Fruit fly (Drosophila melanogaster) whole organism, embryonic: Measurements from ENCODE around the gene ZnT35C.

ENCODE experiments used
- Abd-B ChIP-seq: fragments of 200-800 bp; sonication (Bioruptor generic); optimal IDR thresholded peaks from 2 replicates; lab custom pipeline; 2018; ENCODE audit warnings: missing biosample characterization, mild to moderate bottlenecking, missing genetic modification characterization, moderate library complexity
- Antp ChIP-seq: fragments of 200-800 bp; sonication (Bioruptor generic); optimal IDR thresholded peaks from 3 replicates; lab custom pipeline; 2016; ENCODE audit warnings: missing biosample characterization, missing genetic modification characterization
- CG10267 ChIP-seq: fragments of 200-800 bp; sonication (Bioruptor generic); optimal IDR thresholded peaks from 2 replicates; lab custom pipeline; 2018; ENCODE audit warnings: missing biosample characterization, mild to moderate bottlenecking, missing genetic modification characterization, moderate library complexity
- CG10321 ChIP-seq: fragments of 200-800 bp; sonication (Bioruptor generic); IDR thresholded peaks from 2 replicates; pipeline ENCODE4 v1.3.6; 2022; ENCODE audit warnings: missing biosample characterization, missing genetic modification characterization
- CG10979 ChIP-seq: fragments of 200-800 bp; sonication (Bioruptor generic); optimal IDR thresholded peaks from 2 replicates; lab custom pipeline; 2018; ENCODE audit warnings: missing biosample characterization, mild to moderate bottlenecking, missing genetic modification characterization, moderate library complexity
- CG11456 ChIP-seq: fragments of 200-800 bp; sonication (Bioruptor generic); IDR thresholded peaks from 3 replicates; pipeline ENCODE4 v1.3.6; 2022; ENCODE audit warnings: missing biosample characterization, missing genetic modification characterization
- CG11504 ChIP-seq: fragments of 200-800 bp; sonication (Bioruptor generic); optimal IDR thresholded peaks from 3 replicates; lab custom pipeline; 2019; ENCODE audit warnings: missing biosample characterization, mild to moderate bottlenecking, missing genetic modification characterization, moderate library complexity
- CG11560 ChIP-seq: fragments of 200-800 bp; sonication (Bioruptor generic); IDR thresholded peaks from 3 replicates; pipeline ENCODE4 v1.3.6; 2022; ENCODE audit warnings: missing biosample characterization, missing genetic modification characterization
- CG11723 ChIP-seq: fragments of 200-800 bp; sonication (Bioruptor generic); optimal IDR thresholded peaks from 2 replicates; lab custom pipeline; 2017; ENCODE audit warnings: missing biosample characterization, mild to moderate bottlenecking, missing genetic modification characterization
- CG12942 ChIP-seq: fragments of 200-800 bp; sonication (Bioruptor generic); optimal IDR thresholded peaks from 3 replicates; lab custom pipeline; 2016; ENCODE audit warnings: missing biosample characterization, missing genetic modification characterization
- CG14710 ChIP-seq: fragments of 200-800 bp; sonication (Bioruptor generic); optimal IDR thresholded peaks from 3 replicates; lab custom pipeline; 2019; ENCODE audit warnings: missing biosample characterization, mild to moderate bottlenecking, missing genetic modification characterization, moderate library complexity
- CG15269 ChIP-seq: fragments of 200-800 bp; sonication (Bioruptor generic); optimal IDR thresholded peaks from 2 replicates; lab custom pipeline; 2018; ENCODE audit warnings: missing biosample characterization, mild to moderate bottlenecking, missing genetic modification characterization, moderate library complexity
- CG15479 ChIP-seq: fragments of 200-800 bp; sonication (Bioruptor generic); optimal IDR thresholded peaks from 3 replicates; lab custom pipeline; 2019; ENCODE audit warnings: missing biosample characterization, mild to moderate bottlenecking, missing genetic modification characterization, moderate library complexity
- CG17802 ChIP-seq: fragments of 200-800 bp; sonication (Bioruptor generic); optimal IDR thresholded peaks from 2 replicates; lab custom pipeline; 2018; ENCODE audit warnings: missing biosample characterization, mild to moderate bottlenecking, missing genetic modification characterization, moderate library complexity
- CG2199 ChIP-seq: fragments of 200-800 bp; sonication (Bioruptor generic); IDR thresholded peaks from 3 replicates; pipeline ENCODE4 v1.3.6; 2022; ENCODE audit warnings: missing biosample characterization, missing genetic modification characterization
- CG2875 ChIP-seq: fragments of 200-800 bp; sonication (Bioruptor generic); optimal IDR thresholded peaks from 2 replicates; lab custom pipeline; 2017; ENCODE audit warnings: missing biosample characterization, mild to moderate bottlenecking, missing genetic modification characterization, missing genetic modification reagents
- CG31224 ChIP-seq: fragments of 200-800 bp; sonication (Bioruptor generic); IDR thresholded peaks from 2 replicates; pipeline ENCODE4 v1.3.6; 2022; ENCODE audit warnings: missing biosample characterization, missing genetic modification characterization
- CG34422 ChIP-seq: fragments of 200-800 bp; sonication (Bioruptor generic); IDR thresholded peaks from 3 replicates; pipeline ENCODE4 v1.3.6; 2022; ENCODE audit warnings: missing biosample characterization, missing genetic modification characterization
- CG6254 ChIP-seq: fragments of 200-800 bp; sonication (Bioruptor generic); optimal IDR thresholded peaks from 3 replicates; lab custom pipeline; 2017; ENCODE audit warnings: mild to moderate bottlenecking, missing biosample characterization, missing genetic modification reagents, missing genetic modification characterization
- CG6683 ChIP-seq: fragments of 200-800 bp; sonication (Bioruptor generic); optimal IDR thresholded peaks from 2 replicates; lab custom pipeline; 2017; ENCODE audit warnings: missing biosample characterization, mild to moderate bottlenecking, missing genetic modification characterization, missing genetic modification reagents
- CG7372 ChIP-seq: fragments of 200-800 bp; sonication (Bioruptor generic); IDR thresholded peaks from 2 replicates; pipeline ENCODE4 v1.3.6; 2022; ENCODE audit warnings: missing biosample characterization, missing genetic modification characterization
- CG8290 ChIP-seq, 3 experiments: fragments of 200-800 bp; sonication (Bioruptor generic); optimal IDR thresholded peaks; 2 replicates each; lab custom pipeline; 2016 to 2019; ENCODE audit warnings: missing biosample characterization in 3 of 3, missing genetic modification characterization in 3 of 3, mild to moderate bottlenecking in 2 of 3, moderate library complexity in 1 of 3
- CG9609 ChIP-seq: fragments of 200-800 bp; sonication (Bioruptor generic); optimal IDR thresholded peaks from 3 replicates; lab custom pipeline; 2016; ENCODE audit warnings: missing biosample characterization, missing genetic modification characterization
- Dp ChIP-seq: fragments of 200-800 bp; sonication (Bioruptor generic); optimal IDR thresholded peaks from 2 replicates; lab custom pipeline; 2018; ENCODE audit warnings: missing biosample characterization, mild to moderate bottlenecking, missing genetic modification characterization, moderate library complexity
- E2f2 ChIP-seq: fragments of 200-800 bp; sonication (Bioruptor generic); IDR thresholded peaks from 2 replicates; pipeline ENCODE4 v1.3.6; 2022; ENCODE audit warnings: missing biosample characterization, missing genetic modification characterization
- Ets65A ChIP-seq: fragments of 200-800 bp; sonication (Bioruptor generic); peaks from one replicate; lab custom pipeline; 2016; ENCODE audit warnings: missing biosample characterization, missing genetic modification characterization
- Fer1 ChIP-seq: fragments of 200-800 bp; sonication (Bioruptor generic); optimal IDR thresholded peaks from 2 replicates; lab custom pipeline; 2017; ENCODE audit warnings: missing biosample characterization, mild to moderate bottlenecking, missing genetic modification characterization
- H15 ChIP-seq: fragments of 200-800 bp; sonication (Bioruptor generic); IDR thresholded peaks from 3 replicates; pipeline ENCODE4 v1.3.6; 2022; ENCODE audit warnings: missing biosample characterization, missing genetic modification characterization
- HmgD ChIP-seq: fragments of 200-800 bp; sonication (Bioruptor generic); optimal IDR thresholded peaks from 3 replicates; lab custom pipeline; 2016; ENCODE audit warnings: missing biosample characterization, missing genetic modification characterization
- Hsf ChIP-seq: fragments of 200-800 bp; sonication (Bioruptor generic); optimal IDR thresholded peaks from 3 replicates; lab custom pipeline; 2016; ENCODE audit warnings: missing biosample characterization, missing genetic modification characterization
- MBD-R2 ChIP-seq: fragments of 200-800 bp; sonication (Bioruptor generic); IDR thresholded peaks from 2 replicates; pipeline ENCODE4 v1.3.6; 2022; ENCODE audit warnings: missing biosample characterization, missing genetic modification characterization
- Neu2 ChIP-seq: fragments of 200-800 bp; sonication (Bioruptor generic); optimal IDR thresholded peaks from 3 replicates; lab custom pipeline; 2016; ENCODE audit warnings: missing biosample characterization, missing genetic modification characterization, borderline replicate concordance
- Optix ChIP-seq: fragments of 200-800 bp; sonication (Bioruptor generic); IDR thresholded peaks from 3 replicates; pipeline ENCODE4 v1.3.6; 2022; ENCODE audit warnings: missing biosample characterization, missing genetic modification characterization
- Sox102F ChIP-seq: fragments of 200-800 bp; sonication (Bioruptor generic); optimal IDR thresholded peaks from 2 replicates; lab custom pipeline; 2018; ENCODE audit warnings: missing biosample characterization, mild to moderate bottlenecking, missing genetic modification characterization, moderate library complexity
- Trl ChIP-seq, 3 experiments: fragments of >200 bp in 2 of 3; fragments of 200-800 bp in 1 of 3; sonication (Bioruptor generic) in 1 of 3; optimal IDR thresholded peaks; 2 replicates in 1 of 3; 3 replicates in 2 of 3; lab custom pipeline; 2016 to 2017; ENCODE audit warnings: missing biosample characterization in 1 of 3, missing genetic modification characterization in 1 of 3
- cato ChIP-seq: fragments of 200-800 bp; sonication (Bioruptor generic); optimal IDR thresholded peaks from 2 replicates; lab custom pipeline; 2016; ENCODE audit warnings: missing biosample characterization, missing genetic modification characterization, borderline replicate concordance
- cwo ChIP-seq: fragments of 200-800 bp; sonication (Bioruptor generic); optimal IDR thresholded peaks from 3 replicates; lab custom pipeline; 2017; ENCODE audit warnings: missing biosample characterization, missing genetic modification characterization, mild to moderate bottlenecking, moderate library complexity, missing genetic modification reagents
- gce ChIP-seq: fragments of 200-800 bp; sonication (Bioruptor generic); IDR thresholded peaks from 3 replicates; pipeline ENCODE4 v1.3.6; 2022; ENCODE audit warnings: missing biosample characterization, missing genetic modification characterization
- kah ChIP-seq: fragments of 200-800 bp; sonication (Bioruptor generic); optimal IDR thresholded peaks from 2 replicates; lab custom pipeline; 2018; ENCODE audit warnings: missing biosample characterization, mild to moderate bottlenecking, missing genetic modification characterization
- kni ChIP-seq: fragments of 200-800 bp; sonication (Bioruptor generic); optimal IDR thresholded peaks from 3 replicates; lab custom pipeline; 2017; ENCODE audit warnings: mild to moderate bottlenecking, missing biosample characterization, missing genetic modification reagents, missing genetic modification characterization
- nom ChIP-seq: fragments of 200-800 bp; sonication (Bioruptor generic); optimal IDR thresholded peaks from 2 replicates; lab custom pipeline; 2017; ENCODE audit warnings: missing biosample characterization, missing genetic modification characterization, mild to moderate bottlenecking, moderate library complexity, missing genetic modification reagents
- pfk ChIP-seq: fragments of 200-800 bp; sonication (Bioruptor generic); optimal IDR thresholded peaks from 2 replicates; lab custom pipeline; 2018; ENCODE audit warnings: missing biosample characterization, mild to moderate bottlenecking, missing genetic modification characterization, moderate library complexity
- pum ChIP-seq: fragments of 200-800 bp; sonication (Bioruptor generic); optimal IDR thresholded peaks from 2 replicates; lab custom pipeline; 2016; ENCODE audit warnings: missing biosample characterization, missing genetic modification characterization
- scrt ChIP-seq: fragments of 200-800 bp; sonication (Bioruptor generic); optimal IDR thresholded peaks from 2 replicates; lab custom pipeline; 2018; ENCODE audit warnings: missing biosample characterization, mild to moderate bottlenecking, missing genetic modification characterization, moderate library complexity
- seq ChIP-seq: fragments of 200-800 bp; sonication (Bioruptor generic); IDR thresholded peaks from 2 replicates; pipeline ENCODE4 v1.3.6; 2022; ENCODE audit warnings: missing biosample characterization, missing genetic modification characterization
- ssp ChIP-seq: fragments of 200-800 bp; sonication (Bioruptor generic); IDR thresholded peaks from 2 replicates; pipeline ENCODE4 v1.3.6; 2022; ENCODE audit warnings: missing biosample characterization, missing genetic modification characterization
- tin ChIP-seq: fragments of 200-800 bp; sonication (Bioruptor generic); optimal IDR thresholded peaks from 3 replicates; lab custom pipeline; 2016; ENCODE audit warnings: missing biosample characterization, missing genetic modification characterization
- tll ChIP-seq, 2 experiments: fragments of 200-800 bp in 1 of 2; fragments of >200 bp in 1 of 2; sonication (Bioruptor generic) in 1 of 2; optimal IDR thresholded peaks; 2 replicates each; lab custom pipeline; 2017 to 2019; ENCODE audit warnings: missing biosample characterization in 2 of 2, missing genetic modification characterization in 2 of 2, mild to moderate bottlenecking in 1 of 2, moderate library complexity in 1 of 2

The ZnT35C gene

dm6 chr2L:15271757-15272589 is 24.5 kb upstream of the ZnT35C start, which contains the start of gene Cul3 (continued):
- TF ChIP-seq Fer1 (GFP tag; lab: Kevin White, UChicago) (no peak), pfk (no peak), CG2199 (GFP tag; lab: Robert Waterston, UW) (no peak; the same call in 2 of the 3 replicates), MBD-R2 (GFP tag; lab: Robert Waterston, UW) (0 out of 2 replicates have a peak, but pooled peaks have one; percentile 16), CG15269 (tag; lab: Kevin White, UChicago) (peak; percentile 23), pum (GFP tag; lab: Kevin White, UChicago) (no peak), cato (GFP tag; lab: Kevin White, UChicago) (no peak), CG12942 (GFP tag; lab: Kevin White, UChicago) (no peak), nom (no peak), HmgD (GFP tag; lab: Kevin White, UChicago) (no peak), CG34422 (GFP tag; lab: Robert Waterston, UW) (peak; percentile 35; the same call in 1 of the 3 replicates), CG2875 (GFP tag; lab: Kevin White, UChicago) (no peak), CG10267 (tag; lab: Kevin White, UChicago) (peak; percentile 87), Ets65A (GFP tag; lab: Kevin White, UChicago) (no peak), CG17802 (tag; lab: Kevin White, UChicago) (no peak), Hsf (GFP tag; lab: Kevin White, UChicago) (no peak), Sox102F (GFP tag; lab: Kevin White, UChicago) (no peak), cwo (GFP tag; lab: Kevin White, UChicago) (no peak), scrt (GFP tag; lab: Kevin White, UChicago) (no peak), CG7372 (GFP tag; lab: Robert Waterston, UW) (no peak), CG11723 (no peak), Dp (GFP tag; lab: Kevin White, UChicago) (peak; percentile 65), Antp (GFP tag; lab: Kevin White, UChicago) (no peak), E2f2 (GFP tag; lab: Robert Waterston, UW) (peak; percentile 84), CG15479 (no peak), Optix (GFP tag; lab: Robert Waterston, UW) (no peak), CG14710 (tag; lab: Kevin White, UChicago) (peak; percentile 28), CG9609 (GFP tag; lab: Kevin White, UChicago) (no peak), CG11504 (tag; lab: Kevin White, UChicago) (peak; percentile 57), H15 (GFP tag; lab: Robert Waterston, UW) (no peak), seq (no peak), kni (GFP tag; lab: Kevin White, UChicago) (no peak), kah (GFP tag; lab: Kevin White, UChicago) (no peak), CG6254 (GFP tag; lab: Kevin White, UChicago) (no peak), CG10979 (tag; lab: Kevin White, UChicago) (no peak), CG11560 (no peak), Abd-B (GFP tag; lab: Kevin White, UChicago) (peak; percentile 62), tll (GFP tag; optimal IDR thresholded peaks at IDR 0.05; lab: Kevin White, UChicago) (no peak), CG31224 (GFP tag; lab: Robert Waterston, UW) (no peak; the same call in 1 of the 2 replicates), CG6683 (GFP tag; lab: Kevin White, UChicago) (no peak), CG11456 (no peak), CG10321 (GFP tag; lab: Robert Waterston, UW) (no peak), CG8290 (GFP tag; optimal IDR thresholded peaks at IDR 0.05; lab: Kevin White, UChicago) (no peak), CG8290 (tag; optimal IDR thresholded peaks at IDR 0.05; lab: Kevin White, UChicago) (peak in 1 of 2 experiments; percentile 18), tin (GFP tag; lab: Kevin White, UChicago) (no peak), gce (no peak), Trl (optimal IDR thresholded peaks at IDR 0.05; lab: Kevin White, UChicago) (no peak), Trl (GFP tag; optimal IDR thresholded peaks at IDR 0.05; lab: Kevin White, UChicago) (no peak), Neu2 (GFP tag; lab: Kevin White, UChicago) (no peak), ssp (no peak)
